Worm (Caenorhabditis elegans) whole organism, mixed stage, embryonic: ENCODE measurements around the gene ttr-22.

Source experiments
- flh-1 ChIP-seq: fragments of 200-800 bp; sonication (Bioruptor generic); optimal IDR thresholded peaks from 2 replicates; lab custom pipeline; 2018; ENCODE audit warnings: mild to moderate bottlenecking, missing genetic modification characterization, moderate library complexity, missing compliant biosample characterization
- lsy-2 ChIP-seq: fragments of 150-350 bp; optimal IDR thresholded peaks from 2 replicates; lab custom pipeline; 2014; ENCODE audit warnings: missing biosample characterization, missing genetic modification characterization
- pha-4 ChIP-seq: fragments of 150-350 bp; optimal IDR thresholded peaks from 2 replicates; lab custom pipeline; 2018; ENCODE audit warnings: missing biosample characterization, missing genetic modification reagents, missing genetic modification characterization

DNA sequence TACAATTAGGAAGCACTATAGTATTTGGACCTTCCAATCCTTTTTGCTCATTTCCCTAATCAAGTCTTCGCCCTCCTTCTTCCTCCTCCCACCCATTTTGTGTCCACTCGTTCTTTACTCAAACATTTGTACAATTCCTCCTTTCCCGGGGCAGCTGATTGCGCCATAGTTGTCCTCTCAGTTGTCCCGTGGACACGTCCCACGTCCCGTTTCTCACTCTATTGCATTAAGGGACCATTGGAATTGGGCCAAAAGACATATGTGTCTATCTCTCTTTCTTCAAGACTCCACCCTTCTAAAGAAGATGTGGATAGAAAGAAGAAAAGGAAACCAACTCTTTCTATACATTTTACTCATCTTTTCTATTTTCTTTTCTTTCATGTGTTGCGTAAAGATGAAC lies 30.1 kb upstream of the ttr-22 start:
- no peak for TF ChIP-seq flh-1 (GFP tag; lab: Kevin White, UChicago)
- no peak for TF ChIP-seq lsy-2 (tag; lab: Kevin White, UChicago)
- no peak for TF ChIP-seq pha-4 (tag; lab: Kevin White, UChicago)
